Fruit fly (Drosophila melanogaster): ENCODE results near the gene CG6833.

DNA sequence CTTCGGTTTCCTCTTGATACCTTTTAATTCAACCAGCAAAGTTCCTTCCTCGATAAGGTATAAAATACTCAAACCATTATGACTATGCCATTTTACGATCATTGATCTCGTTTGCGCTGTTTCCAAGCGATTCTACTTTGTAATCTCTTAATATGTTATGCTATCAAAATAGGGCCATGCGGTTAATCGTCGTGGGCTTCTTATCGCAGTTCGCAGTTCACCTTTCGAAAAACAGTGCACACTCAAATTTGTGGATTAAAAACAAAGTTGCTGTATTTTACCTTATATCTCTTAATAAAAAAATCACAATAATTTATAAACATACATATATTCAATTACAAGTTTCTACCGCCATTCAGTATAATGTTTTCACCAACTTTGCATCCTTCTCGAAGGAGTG is 49.1 kb downstream of the CG6833 start:
- TF ChIP-seq Sox102F (GFP tag; optimal IDR thresholded peaks at IDR 0.05) (no peak), Opbp (GFP tag; IDR thresholded peaks at IDR 0.05; ENCODE audit: partially characterized antibody) (no peak), tup (GFP tag; optimal IDR thresholded peaks at IDR 0.05) (no peak), CG9797 (GFP tag; optimal IDR thresholded peaks at IDR 0.05) (no peak), CG3281 (GFP tag; optimal IDR thresholded peaks at IDR 0.05) (no peak), bowl (GFP tag; IDR thresholded peaks at IDR 0.05) (no peak)

All from whole organism, embryonic.